Fruit fly (Drosophila melanogaster) whole organism, embryonic: ENCODE results near the gene LSm7.

Experiments used
- B-H2 ChIP-seq: fragments of 200-800 bp; sonication (Bioruptor generic); optimal IDR thresholded peaks from 2 replicates; lab custom pipeline; 2018; ENCODE audit warnings: missing biosample characterization, mild to moderate bottlenecking, missing genetic modification characterization
- BEAF-32 ChIP-seq: fragments of 200-800 bp; sonication (Bioruptor generic); optimal IDR thresholded peaks from 3 replicates; lab custom pipeline; 2017; ENCODE audit warnings: missing biosample characterization, missing genetic modification characterization, mild to moderate bottlenecking, moderate library complexity, missing genetic modification reagents
- CG1603 ChIP-seq: fragments of 200-800 bp; sonication (Bioruptor generic); optimal IDR thresholded peaks from 2 replicates; lab custom pipeline; 2019; ENCODE audit warnings: missing biosample characterization, mild to moderate bottlenecking, missing genetic modification characterization, moderate library complexity
- CG30020 ChIP-seq: fragments of 200-800 bp; optimal IDR thresholded peaks from 2 replicates; lab custom pipeline; 2019; ENCODE audit warnings: missing biosample characterization, mild to moderate bottlenecking, missing genetic modification characterization, moderate library complexity
- CG8478 ChIP-seq: fragments of >200 bp; optimal IDR thresholded peaks from 2 replicates; lab custom pipeline; 2018
- CG9437 ChIP-seq: fragments of 200-800 bp; sonication (Bioruptor generic); optimal IDR thresholded peaks from 2 replicates; lab custom pipeline; 2018; ENCODE audit warnings: missing biosample characterization, mild to moderate bottlenecking, missing genetic modification characterization
- Dp ChIP-seq: fragments of 200-800 bp; sonication (Bioruptor generic); optimal IDR thresholded peaks from 2 replicates; lab custom pipeline; 2018; ENCODE audit warnings: missing biosample characterization, mild to moderate bottlenecking, missing genetic modification characterization, moderate library complexity
- E2f2 ChIP-seq: fragments of 200-800 bp; sonication (Bioruptor generic); IDR thresholded peaks from 2 replicates; pipeline ENCODE4 v1.3.6; 2022; ENCODE audit warnings: missing biosample characterization, missing genetic modification characterization
- Hr3 ChIP-seq: fragments of 200-800 bp; sonication (Bioruptor generic); optimal IDR thresholded peaks from 3 replicates; lab custom pipeline; 2016; ENCODE audit warnings: missing biosample characterization, missing genetic modification characterization
- MBD-R2 ChIP-seq: fragments of 200-800 bp; sonication (Bioruptor generic); IDR thresholded peaks from 2 replicates; pipeline ENCODE4 v1.3.6; 2022; ENCODE audit warnings: missing biosample characterization, missing genetic modification characterization
- MESR4 ChIP-seq: fragments of 200-800 bp; sonication (Bioruptor generic); optimal IDR thresholded peaks from 2 replicates; lab custom pipeline; 2018; ENCODE audit warnings: missing biosample characterization, mild to moderate bottlenecking, missing genetic modification characterization, moderate library complexity
- Xbp1 ChIP-seq: fragments of 200-800 bp; sonication (Bioruptor generic); optimal IDR thresholded peaks from 3 replicates; lab custom pipeline; 2016; ENCODE audit warnings: missing biosample characterization, mild to moderate bottlenecking, missing genetic modification characterization
- YL-1 ChIP-seq: fragments of 200-800 bp; sonication (Bioruptor generic); optimal IDR thresholded peaks from 3 replicates; lab custom pipeline; 2017; ENCODE audit warnings: missing biosample characterization, mild to moderate bottlenecking, missing genetic modification characterization
- chm ChIP-seq: fragments of 200-800 bp; sonication (Bioruptor generic); IDR thresholded peaks from 2 replicates; pipeline ENCODE4 v1.3.6; 2022; ENCODE audit warnings: missing biosample characterization, missing genetic modification characterization
- gsb-n ChIP-seq: fragments of 200-800 bp; sonication (Bioruptor generic); optimal IDR thresholded peaks from 3 replicates; lab custom pipeline; 2018; ENCODE audit warnings: missing biosample characterization, mild to moderate bottlenecking, missing genetic modification characterization
- kah ChIP-seq: fragments of 200-800 bp; sonication (Bioruptor generic); optimal IDR thresholded peaks from 2 replicates; lab custom pipeline; 2018; ENCODE audit warnings: missing biosample characterization, mild to moderate bottlenecking, missing genetic modification characterization
- otp ChIP-seq: fragments of 200-800 bp; sonication (Bioruptor generic); IDR thresholded peaks from 3 replicates; pipeline ENCODE4, ENCODE4 v1.3.6; 2022; ENCODE audit warnings: missing biosample characterization, missing genetic modification characterization
- pfk ChIP-seq: fragments of 200-800 bp; sonication (Bioruptor generic); optimal IDR thresholded peaks from 2 replicates; lab custom pipeline; 2018; ENCODE audit warnings: missing biosample characterization, mild to moderate bottlenecking, missing genetic modification characterization, moderate library complexity
- sug ChIP-seq: fragments of 200-800 bp; optimal IDR thresholded peaks from 2 replicates; lab custom pipeline; 2019; ENCODE audit warnings: missing biosample characterization, mild to moderate bottlenecking, missing genetic modification characterization, moderate library complexity

LSm7 gene

dm6 chr2L:16703008-16703510 is 39.8 kb downstream of the LSm7 start:
- TF ChIP-seq B-H2 (GFP tag; lab: Kevin White, UChicago) (peak; percentile 8), CG30020 (tag; lab: Kevin White, UChicago) (peak; percentile 94), CG8478 (lab: Kevin White, UChicago) (no peak), chm (GFP tag; lab: Robert Waterston, UW) (peak; percentile 41; the same call in 1 of the 2 replicates), kah (no peak), otp (GFP tag; lab: Robert Waterston, UW) (no peak), MBD-R2 (GFP tag; lab: Robert Waterston, UW) (peak; percentile 62), BEAF-32 (GFP tag; lab: Kevin White, UChicago) (peak; percentile 2), Hr3 (GFP tag; lab: Kevin White, UChicago) (no peak), E2f2 (GFP tag; lab: Robert Waterston, UW) (peak; percentile 20; the same call in 1 of the 2 replicates), CG9437 (GFP tag; lab: Kevin White, UChicago) (peak; percentile 76), CG1603 (tag; lab: Kevin White, UChicago) (peak; percentile 48), sug (tag; lab: Kevin White, UChicago) (no peak), YL-1 (GFP tag; lab: Kevin White, UChicago) (peak; percentile 22), Dp (GFP tag; lab: Kevin White, UChicago) (peak; percentile 31), Xbp1 (GFP tag; lab: Kevin White, UChicago) (no peak), pfk (GFP tag; lab: Kevin White, UChicago) (no peak), gsb-n (tag; lab: Kevin White, UChicago) (no peak), MESR4 (GFP tag; lab: Kevin White, UChicago) (peak; percentile 29)
